Worm (Caenorhabditis elegans): Measurements from ENCODE around the gene sdz-38.

DNA sequence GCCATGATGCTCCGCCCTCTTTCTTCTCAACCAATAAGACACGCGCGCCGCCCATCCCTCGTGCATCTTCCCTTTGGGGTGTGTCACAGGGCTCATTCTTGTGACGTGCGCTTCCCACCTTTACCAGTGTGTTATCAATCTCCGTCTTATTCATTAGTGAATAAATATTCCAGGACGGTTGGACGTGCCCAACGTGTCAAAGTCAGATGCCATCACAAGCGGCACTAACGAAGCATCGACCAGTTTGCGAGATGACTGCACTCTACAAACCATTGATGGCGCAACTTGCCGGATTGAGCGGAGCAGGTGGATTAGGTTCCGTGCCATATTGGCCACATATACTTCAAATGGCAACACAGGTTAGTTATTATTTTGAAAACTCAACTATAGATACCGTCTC is 21.5 kb downstream of the sdz-38 start:
- TF ChIP-seq nhr-77 (tag; optimal IDR thresholded peaks at IDR 0.05) = no peak
- no peak for TF ChIP-seq ztf-4 (tag; optimal IDR thresholded peaks at IDR 0.05)
- no peak for TF ChIP-seq snpc-4 (tag; optimal IDR thresholded peaks at IDR 0.05)
- TF ChIP-seq lin-11 (tag; optimal IDR thresholded peaks at IDR 0.05) = no peak

Data from whole organism, L2 larva.